Fruit fly (Drosophila melanogaster) whole organism, embryonic: Measurements from ENCODE around the gene CG2931.

Experiments
- Atf-2 ChIP-seq: fragments of 200-800 bp; sonication (Bioruptor generic); optimal IDR thresholded peaks from 2 replicates; lab custom pipeline; 2016; ENCODE audit warnings: missing biosample characterization, missing genetic modification characterization
- BEAF-32 ChIP-seq: fragments of 200-800 bp; sonication (Bioruptor generic); optimal IDR thresholded peaks from 3 replicates; lab custom pipeline; 2017; ENCODE audit warnings: missing biosample characterization, missing genetic modification characterization, mild to moderate bottlenecking, moderate library complexity, missing genetic modification reagents
- Bdp1 ChIP-seq: fragments of 200-800 bp; sonication (Bioruptor generic); optimal IDR thresholded peaks from 3 replicates; lab custom pipeline; 2016; ENCODE audit warnings: missing biosample characterization, missing genetic modification characterization
- Blimp-1 ChIP-seq: fragments of 200-800 bp; sonication (Bioruptor generic); optimal IDR thresholded peaks from 3 replicates; lab custom pipeline; 2018; ENCODE audit warnings: missing biosample characterization, missing genetic modification characterization, mild to moderate bottlenecking, moderate library complexity, missing genetic modification reagents
- BtbVII ChIP-seq: fragments of 200-800 bp; sonication (Bioruptor generic); optimal IDR thresholded peaks from 3 replicates; lab custom pipeline; 2017; ENCODE audit warnings: missing biosample characterization, mild to moderate bottlenecking, missing genetic modification characterization
- Bteb2 ChIP-seq: fragments of 200-800 bp; sonication (Bioruptor generic); optimal IDR thresholded peaks from 2 replicates; lab custom pipeline; 2016; ENCODE audit warnings: missing biosample characterization, missing genetic modification characterization
- CG10979 ChIP-seq: fragments of 200-800 bp; sonication (Bioruptor generic); optimal IDR thresholded peaks from 2 replicates; lab custom pipeline; 2018; ENCODE audit warnings: missing biosample characterization, mild to moderate bottlenecking, missing genetic modification characterization, moderate library complexity
- CG11560 ChIP-seq: fragments of 200-800 bp; sonication (Bioruptor generic); IDR thresholded peaks from 3 replicates; pipeline ENCODE4 v1.3.6; 2022; ENCODE audit warnings: missing biosample characterization, missing genetic modification characterization
- CG12071 ChIP-seq: fragments of 200-800 bp; sonication (Bioruptor generic); optimal IDR thresholded peaks from 3 replicates; lab custom pipeline; 2018; ENCODE audit warnings: missing biosample characterization, mild to moderate bottlenecking, missing genetic modification characterization
- CG12104 ChIP-seq: fragments of 200-800 bp; sonication (Bioruptor generic); optimal IDR thresholded peaks from 3 replicates; lab custom pipeline; 2016; ENCODE audit warnings: missing biosample characterization, missing genetic modification characterization
- CG12155 ChIP-seq: fragments of 200-800 bp; sonication (Bioruptor generic); optimal IDR thresholded peaks from 3 replicates; lab custom pipeline; 2016; ENCODE audit warnings: missing biosample characterization, missing genetic modification characterization
- CG12299 ChIP-seq: fragments of 200-800 bp; sonication (Bioruptor generic); optimal IDR thresholded peaks from 2 replicates; lab custom pipeline; 2018; ENCODE audit warnings: missing biosample characterization, mild to moderate bottlenecking, missing genetic modification characterization
- CG1233 ChIP-seq: fragments of 200-800 bp; sonication (Bioruptor generic); optimal IDR thresholded peaks from 4 replicates; lab custom pipeline; 2018; ENCODE audit warnings: missing biosample characterization, mild to moderate bottlenecking, missing genetic modification characterization
- CG13624 ChIP-seq: fragments of 200-800 bp; sonication (Bioruptor generic); optimal IDR thresholded peaks from 2 replicates; lab custom pipeline; 2016; ENCODE audit warnings: missing biosample characterization, missing genetic modification characterization
- CG15696 ChIP-seq: fragments of 200-800 bp; sonication (Bioruptor generic); optimal IDR thresholded peaks from 2 replicates; lab custom pipeline; 2019; ENCODE audit warnings: missing biosample characterization, mild to moderate bottlenecking, missing genetic modification characterization, moderate library complexity
- CG1603 ChIP-seq: fragments of 200-800 bp; sonication (Bioruptor generic); optimal IDR thresholded peaks from 2 replicates; lab custom pipeline; 2019; ENCODE audit warnings: missing biosample characterization, mild to moderate bottlenecking, missing genetic modification characterization, moderate library complexity
- CG17385 ChIP-seq: fragments of 200-800 bp; sonication (Bioruptor generic); optimal IDR thresholded peaks from 3 replicates; lab custom pipeline; 2018; ENCODE audit warnings: missing biosample characterization, mild to moderate bottlenecking, missing genetic modification characterization
- CG17829 ChIP-seq: fragments of 200-800 bp; optimal IDR thresholded peaks from 2 replicates; lab custom pipeline; 2019; ENCODE audit warnings: missing biosample characterization, mild to moderate bottlenecking, missing genetic modification characterization, moderate library complexity
- CG1792 ChIP-seq: fragments of 200-800 bp; sonication (Bioruptor generic); optimal IDR thresholded peaks from 2 replicates; lab custom pipeline; 2016; ENCODE audit warnings: missing biosample characterization, missing genetic modification characterization
- CG18011 ChIP-seq: fragments of 200-800 bp; sonication (Bioruptor generic); optimal IDR thresholded peaks from 2 replicates; lab custom pipeline; 2017; ENCODE audit warnings: missing biosample characterization, missing genetic modification characterization, mild to moderate bottlenecking, moderate library complexity, missing genotype
- CG2120 ChIP-seq: fragments of 200-800 bp; sonication (Bioruptor generic); optimal IDR thresholded peaks from 3 replicates; lab custom pipeline; 2016; ENCODE audit warnings: missing biosample characterization, missing genetic modification characterization
- CG2202 ChIP-seq: fragments of 200-800 bp; sonication (Bioruptor generic); optimal IDR thresholded peaks from 2 replicates; lab custom pipeline; 2018; ENCODE audit warnings: missing biosample characterization, mild to moderate bottlenecking, missing genetic modification characterization
- CG2678 ChIP-seq: fragments of 200-800 bp; sonication (Bioruptor generic); optimal IDR thresholded peaks from 3 replicates; lab custom pipeline; 2019; ENCODE audit warnings: missing biosample characterization, mild to moderate bottlenecking, missing genetic modification characterization, moderate library complexity
- CG31441 ChIP-seq: fragments of 200-800 bp; sonication (Bioruptor generic); IDR thresholded peaks from 2 replicates; pipeline ENCODE4 v1.3.6; 2022; ENCODE audit warnings: missing biosample characterization, missing genetic modification characterization
- CG3281 ChIP-seq: fragments of 200-800 bp; sonication (Bioruptor generic); optimal IDR thresholded peaks from 3 replicates; lab custom pipeline; 2017; ENCODE audit warnings: missing biosample characterization, mild to moderate bottlenecking, missing genetic modification characterization
- CG4617 ChIP-seq: fragments of 200-800 bp; sonication (Bioruptor generic); optimal IDR thresholded peaks from 3 replicates; lab custom pipeline; 2016; ENCODE audit warnings: missing biosample characterization, missing genetic modification characterization, borderline replicate concordance
- CG7271 ChIP-seq: fragments of 200-800 bp; sonication (Bioruptor generic); optimal IDR thresholded peaks from 2 replicates; lab custom pipeline; 2018; ENCODE audit warnings: missing biosample characterization, mild to moderate bottlenecking, missing genetic modification characterization, moderate library complexity
- CG7556 ChIP-seq: fragments of 200-800 bp; sonication (Bioruptor generic); optimal IDR thresholded peaks from 2 replicates; lab custom pipeline; 2017; ENCODE audit warnings: missing biosample characterization, mild to moderate bottlenecking, missing genetic modification characterization
- CG8281 ChIP-seq: fragments of 200-800 bp; sonication (Bioruptor generic); optimal IDR thresholded peaks from 2 replicates; lab custom pipeline; 2018; ENCODE audit warnings: missing biosample characterization, mild to moderate bottlenecking, missing genetic modification characterization, moderate library complexity
- CG8290 ChIP-seq, 3 experiments: fragments of 200-800 bp; sonication (Bioruptor generic); optimal IDR thresholded peaks; 2 replicates each; lab custom pipeline; 2016 to 2019; ENCODE audit warnings: missing biosample characterization in 3 of 3, missing genetic modification characterization in 3 of 3, mild to moderate bottlenecking in 2 of 3, moderate library complexity in 1 of 3
- CG9727 ChIP-seq: fragments of 200-800 bp; sonication (Bioruptor generic); optimal IDR thresholded peaks from 3 replicates; lab custom pipeline; 2017; ENCODE audit warnings: missing biosample characterization, mild to moderate bottlenecking, missing genetic modification characterization
- Chrac-16 ChIP-seq: fragments of 200-800 bp; sonication (Bioruptor generic); optimal IDR thresholded peaks from 3 replicates; lab custom pipeline; 2016; ENCODE audit warnings: missing biosample characterization, missing genetic modification characterization
- E2f2 ChIP-seq: fragments of 200-800 bp; sonication (Bioruptor generic); IDR thresholded peaks from 2 replicates; pipeline ENCODE4 v1.3.6; 2022; ENCODE audit warnings: missing biosample characterization, missing genetic modification characterization
- Hr3 ChIP-seq: fragments of 200-800 bp; sonication (Bioruptor generic); optimal IDR thresholded peaks from 3 replicates; lab custom pipeline; 2016; ENCODE audit warnings: missing biosample characterization, missing genetic modification characterization
- Hsf ChIP-seq: fragments of 200-800 bp; sonication (Bioruptor generic); optimal IDR thresholded peaks from 3 replicates; lab custom pipeline; 2016; ENCODE audit warnings: missing biosample characterization, missing genetic modification characterization
- MTF-1 ChIP-seq: fragments of 200-800 bp; sonication (Bioruptor generic); optimal IDR thresholded peaks from 2 replicates; lab custom pipeline; 2018; ENCODE audit warnings: missing biosample characterization, mild to moderate bottlenecking, missing genetic modification characterization, borderline replicate concordance
- Sox100B ChIP-seq: fragments of 200-800 bp; sonication (Bioruptor generic); optimal IDR thresholded peaks from 3 replicates; lab custom pipeline; 2018; ENCODE audit warnings: missing biosample characterization, mild to moderate bottlenecking, missing genetic modification characterization
- amos ChIP-seq: fragments of 200-800 bp; sonication (Bioruptor generic); IDR thresholded peaks from 2 replicates; pipeline ENCODE4 v1.3.6; 2022; ENCODE audit warnings: missing biosample characterization, missing genetic modification characterization; ENCODE audit not compliant: partially characterized antibody
- aop ChIP-seq: fragments of 200-800 bp; sonication (Bioruptor generic); IDR thresholded peaks from 2 replicates; pipeline ENCODE4 v1.3.6; 2022; ENCODE audit warnings: missing biosample characterization, missing genetic modification characterization
- ase ChIP-seq: fragments of 200-800 bp; sonication (Bioruptor generic); IDR thresholded peaks from 3 replicates; pipeline ENCODE4 v1.3.6; 2022; ENCODE audit warnings: missing biosample characterization, missing genetic modification characterization
- cato ChIP-seq: fragments of 200-800 bp; sonication (Bioruptor generic); optimal IDR thresholded peaks from 2 replicates; lab custom pipeline; 2016; ENCODE audit warnings: missing biosample characterization, missing genetic modification characterization, borderline replicate concordance
- crp ChIP-seq, 2 experiments: fragments of 200-800 bp; sonication (Bioruptor generic); optimal IDR thresholded peaks; 2 replicates in 1 of 2; 3 replicates in 1 of 2; lab custom pipeline; 2017; ENCODE audit warnings: missing biosample characterization in 2 of 2, missing genetic modification characterization in 2 of 2, mild to moderate bottlenecking in 1 of 2, moderate library complexity in 1 of 2
- lab ChIP-seq: fragments of 200-800 bp; sonication (Bioruptor generic); optimal IDR thresholded peaks from 3 replicates; lab custom pipeline; 2017; ENCODE audit warnings: missing biosample characterization, missing genetic modification characterization, mild to moderate bottlenecking, moderate library complexity, missing genetic modification reagents
- mirr ChIP-seq: fragments of 200-800 bp; sonication (Bioruptor generic); optimal IDR thresholded peaks from 3 replicates; lab custom pipeline; 2018; ENCODE audit warnings: missing biosample characterization, mild to moderate bottlenecking, missing genetic modification characterization
- nerfin-2 ChIP-seq: fragments of 200-800 bp; sonication (Bioruptor generic); IDR thresholded peaks from 2 replicates; pipeline ENCODE4 v1.3.6; 2022; ENCODE audit warnings: missing biosample characterization, missing genetic modification characterization; ENCODE audit not compliant: partially characterized antibody
- sd ChIP-seq: fragments of 200-800 bp; sonication (Bioruptor generic); optimal IDR thresholded peaks from 3 replicates; lab custom pipeline; 2018; ENCODE audit warnings: missing biosample characterization, mild to moderate bottlenecking, missing genetic modification characterization, moderate library complexity
- sens ChIP-seq: fragments of 200-800 bp; sonication (Bioruptor generic); peaks from one replicate; lab custom pipeline; 2016; ENCODE audit warnings: missing biosample characterization, missing genetic modification characterization
- sisA ChIP-seq: fragments of 200-800 bp; sonication (Bioruptor generic); IDR thresholded peaks from 2 replicates; pipeline ENCODE4 v1.3.6; 2022; ENCODE audit warnings: missing biosample characterization, missing genetic modification characterization
- tin ChIP-seq: fragments of 200-800 bp; sonication (Bioruptor generic); optimal IDR thresholded peaks from 3 replicates; lab custom pipeline; 2016; ENCODE audit warnings: missing biosample characterization, missing genetic modification characterization

The CG2931 gene

dm6 chr3R:5601044-5601523 lies 32.7 kb upstream of the CG2931 start, which contains the start of the genes kra and SecS (continued):
- TF ChIP-seq CG8281 (tag; lab: Kevin White, UChicago) (no peak), BEAF-32 (GFP tag; lab: Kevin White, UChicago) (peak; percentile 59), CG3281 (GFP tag; lab: Kevin White, UChicago) (peak; percentile 62), Hr3 (peak; percentile 66), CG2202 (tag; lab: Kevin White, UChicago) (no peak), Sox100B (GFP tag; lab: Kevin White, UChicago) (peak; percentile 71), cato (peak; percentile 5), Hsf (peak; percentile 52), E2f2 (GFP tag; lab: Robert Waterston, UW) (no peak), CG12299 (tag; lab: Kevin White, UChicago) (peak; percentile 43), CG10979 (tag; lab: Kevin White, UChicago) (peak; percentile 46), tin (GFP tag; lab: Kevin White, UChicago) (peak; percentile 65), BtbVII (GFP tag; lab: Kevin White, UChicago) (peak; percentile 33), CG7271 (tag; lab: Kevin White, UChicago) (peak; percentile 10), CG4617 (GFP tag; lab: Kevin White, UChicago) (peak; percentile 86), CG1792 (GFP tag; lab: Kevin White, UChicago) (peak; percentile 38), CG12071 (GFP tag; lab: Kevin White, UChicago) (peak; percentile 27), aop (no peak), nerfin-2 (GFP tag; lab: Robert Waterston, UW) (no peak), Blimp-1 (GFP tag; lab: Kevin White, UChicago) (peak; percentile 71), mirr (peak; percentile 9), Bdp1 (GFP tag; lab: Kevin White, UChicago) (peak; percentile 18), CG7556 (peak; percentile 62), crp (GFP tag; optimal IDR thresholded peaks at IDR 0.05; lab: Kevin White, UChicago) (peak in 1 of 2 experiments; percentile 17), CG18011 (GFP tag; lab: Kevin White, UChicago) (peak; percentile 56), sens (GFP tag; lab: Kevin White, UChicago) (peak; percentile 92), CG1603 (tag; lab: Kevin White, UChicago) (peak; percentile 86), Atf-2 (peak; percentile 7), CG1233 (peak; percentile 36), CG8290 (GFP tag; optimal IDR thresholded peaks at IDR 0.05; lab: Kevin White, UChicago) (peak; percentile 48), CG8290 (tag; optimal IDR thresholded peaks at IDR 0.05; lab: Kevin White, UChicago) (peak in 1 of 2 experiments; percentile 78), lab (peak; percentile 52), CG12104 (GFP tag; lab: Kevin White, UChicago) (peak; percentile 75), ase (GFP tag; lab: Robert Waterston, UW) (no peak), CG13624 (GFP tag; lab: Kevin White, UChicago) (peak; percentile 32), CG12155 (GFP tag; lab: Kevin White, UChicago) (peak; percentile 72), CG2678 (peak; percentile 67), CG17829 (tag; lab: Kevin White, UChicago) (peak; percentile 67), CG31441 (no peak), MTF-1 (GFP tag; lab: Kevin White, UChicago) (peak; percentile 47), sd (tag; lab: Kevin White, UChicago) (peak; percentile 9), CG17385 (GFP tag; lab: Kevin White, UChicago) (peak; percentile 48), amos (no peak), Chrac-16 (peak; percentile 69), CG2120 (peak; percentile 76), CG11560 (tag; lab: Robert Waterston, UW) (no peak), CG15696 (tag; lab: Kevin White, UChicago) (peak; percentile 58), CG9727 (GFP tag; lab: Kevin White, UChicago) (peak; percentile 48), sisA (GFP tag; lab: Robert Waterston, UW) (no peak), Bteb2 (GFP tag; lab: Kevin White, UChicago) (peak; percentile 29)
